Fruit fly (Drosophila melanogaster): ENCODE measurements around the gene VAChT.

The VAChT gene

DNA sequence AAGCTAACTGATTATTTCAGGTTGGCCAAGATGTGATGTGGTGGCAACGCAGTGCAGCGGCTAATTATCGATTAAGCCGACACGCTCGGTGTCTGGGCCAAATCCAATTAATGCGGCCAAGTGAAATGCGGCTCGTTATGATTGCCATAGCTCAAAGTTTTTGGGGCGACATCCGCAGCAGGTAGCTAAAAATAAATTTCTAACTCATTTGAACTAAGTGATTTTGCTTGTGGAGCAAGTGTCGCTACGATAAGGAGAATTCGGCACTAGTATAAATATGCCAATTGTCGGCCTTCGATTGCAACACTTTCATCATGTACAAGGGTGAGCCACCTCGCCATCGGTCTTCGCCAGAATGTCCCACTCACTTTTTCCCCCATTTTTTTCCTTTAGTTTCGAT, 10.3 kb upstream of the VAChT start, which contains the start of gene CG34282:
Gene CG34282, plus strand, starts transcription at position 301 of the 400 bp plus-strand sequence.
- TF ChIP-seq CG16779 (tag; optimal IDR thresholded peaks at IDR 0.05) (no peak), OdsH (GFP tag; optimal IDR thresholded peaks at IDR 0.05) (no peak), CG8119 (GFP tag; IDR thresholded peaks at IDR 0.05) (no peak), cyc (GFP tag; optimal IDR thresholded peaks at IDR 0.05) (no peak), net (GFP tag; optimal IDR thresholded peaks at IDR 0.05) (no peak), CG9139 (GFP tag; optimal IDR thresholded peaks at IDR 0.05) (no peak), CG11762 (GFP tag; optimal IDR thresholded peaks at IDR 0.05; ENCODE audit: insufficient read depth) (no peak), pdm3 (GFP tag; optimal IDR thresholded peaks at IDR 0.05) (no peak), Eip75B (GFP tag; optimal IDR thresholded peaks at IDR 0.05) (no peak), svp (GFP tag) (no peak), Blimp-1 (GFP tag; optimal IDR thresholded peaks at IDR 0.05) (no peak), Lpt (GFP tag; optimal IDR thresholded peaks at IDR 0.05) (no peak), Ets96B (tag; optimal IDR thresholded peaks at IDR 0.05) (no peak)

- TF ChIP-seq dsx (GFP tag; optimal IDR thresholded peaks at IDR 0.05; ENCODE audit: poor library complexity, severe bottlenecking) (no peak), lz (GFP tag; optimal IDR thresholded peaks at IDR 0.05) (no peak), Eip93F (GFP tag; optimal IDR thresholded peaks at IDR 0.05) (no peak), svp (GFP tag) (no peak), CG3032 (tag; optimal IDR thresholded peaks at IDR 0.05) (no peak), esn (GFP tag; optimal IDR thresholded peaks at IDR 0.05) (no peak)
Measured at dm6 chr3R:18698855-18699569, 6.3 kb upstream of the VAChT start.

- TF ChIP-seq fkh (GFP tag; optimal IDR thresholded peaks at IDR 0.05) (no peak), Sox15 (GFP tag; optimal IDR thresholded peaks at IDR 0.05) (no peak), Sox102F (GFP tag; optimal IDR thresholded peaks at IDR 0.05) (no peak), CG11294 (GFP tag; IDR thresholded peaks at IDR 0.05) (no peak), salr (GFP tag; optimal IDR thresholded peaks at IDR 0.05) (no peak), Lpt (GFP tag; optimal IDR thresholded peaks at IDR 0.05) (no peak), net (GFP tag; optimal IDR thresholded peaks at IDR 0.05) (no peak), vri (GFP tag; optimal IDR thresholded peaks at IDR 0.05) (no peak), OdsH (GFP tag; optimal IDR thresholded peaks at IDR 0.05) (no peak), CG8319 (GFP tag; optimal IDR thresholded peaks at IDR 0.05) (no peak)
Measured at dm6 chr3R:18703514-18703913, 1.8 kb upstream of the VAChT start.

- TF ChIP-seq Sox102F (GFP tag; optimal IDR thresholded peaks at IDR 0.05) (no peak), ss (GFP tag; optimal IDR thresholded peaks at IDR 0.05) (no peak), fd59A (GFP tag; optimal IDR thresholded peaks at IDR 0.05) (no peak), CG4318 (GFP tag; optimal IDR thresholded peaks at IDR 0.05) (no peak), CG6792 (GFP tag; optimal IDR thresholded peaks at IDR 0.05) (no peak), acj6 (GFP tag; optimal IDR thresholded peaks at IDR 0.05) (no peak), CG7368 (GFP tag; optimal IDR thresholded peaks at IDR 0.05) (no peak), CG31627 (GFP tag; optimal IDR thresholded peaks at IDR 0.05) (no peak), Met (GFP tag; optimal IDR thresholded peaks at IDR 0.05) (no peak), salr (GFP tag; optimal IDR thresholded peaks at IDR 0.05) (no peak), svp (GFP tag) (no peak), cyc (GFP tag; optimal IDR thresholded peaks at IDR 0.05) (no peak), CG34406 (GFP tag; optimal IDR thresholded peaks at IDR 0.05) (no peak), Eip78C (GFP tag) (no peak), CG9139 (GFP tag; optimal IDR thresholded peaks at IDR 0.05) (no peak), esn (GFP tag; optimal IDR thresholded peaks at IDR 0.05) (no peak), CG3032 (tag; optimal IDR thresholded peaks at IDR 0.05) (no peak), CG10669 (GFP tag; optimal IDR thresholded peaks at IDR 0.05) (no peak)
Measured at dm6 chr3R:18706289-18706688, 988 bp downstream of the VAChT start.
